Fruit fly (Drosophila melanogaster) S2 (cell line): Measurements from ENCODE around the gene Rab14.

Experiments
- CG8478 ChIP-seq: fragments of >200 bp; optimal IDR thresholded peaks from 2 replicates; lab custom pipeline; 2018
- CTCF ChIP-seq, 2 experiments: fragments of >200 bp; optimal IDR thresholded peaks; 2 replicates each; lab custom pipeline; 2018

Gene Rab14

DNA sequence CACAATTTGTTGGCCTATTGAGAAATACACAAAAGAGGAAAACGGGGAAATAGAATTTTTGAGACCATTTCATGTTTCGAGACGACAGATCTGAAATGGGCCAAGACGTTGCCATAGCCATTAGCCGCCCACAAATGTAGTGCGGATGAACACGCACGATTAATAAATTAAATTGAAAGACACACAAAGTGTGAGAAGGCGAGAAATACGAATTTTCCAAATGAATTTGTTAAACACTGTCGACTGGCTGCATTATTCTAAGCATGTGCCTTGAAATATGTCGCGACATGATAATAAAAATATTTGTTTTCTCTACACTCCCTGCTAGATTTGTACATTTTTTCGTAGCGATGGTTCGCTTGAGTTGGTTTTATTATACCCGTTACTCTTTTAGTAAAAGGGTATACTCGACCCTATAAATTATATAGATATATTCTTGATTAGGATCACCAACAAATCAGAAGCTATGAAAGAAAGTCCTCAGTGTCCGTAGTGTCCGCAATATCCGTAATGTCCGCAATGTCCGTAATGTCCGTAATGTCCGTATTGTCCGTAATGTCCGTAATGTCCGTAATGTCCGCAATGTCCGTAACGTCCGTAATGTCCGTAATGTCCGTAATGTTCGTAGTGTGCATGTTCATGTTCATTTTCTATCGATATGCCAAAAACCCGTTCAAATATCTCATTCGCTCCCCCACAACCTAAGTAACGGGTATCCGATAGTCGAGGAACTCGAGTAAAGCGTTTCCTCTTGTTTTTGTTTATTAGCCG lies 21.7 kb downstream of the Rab14 start:
- TF ChIP-seq CTCF (optimal IDR thresholded peaks at IDR 0.05; lab: Kevin White, UChicago) (no peak), CG8478 (no peak)

DNA sequence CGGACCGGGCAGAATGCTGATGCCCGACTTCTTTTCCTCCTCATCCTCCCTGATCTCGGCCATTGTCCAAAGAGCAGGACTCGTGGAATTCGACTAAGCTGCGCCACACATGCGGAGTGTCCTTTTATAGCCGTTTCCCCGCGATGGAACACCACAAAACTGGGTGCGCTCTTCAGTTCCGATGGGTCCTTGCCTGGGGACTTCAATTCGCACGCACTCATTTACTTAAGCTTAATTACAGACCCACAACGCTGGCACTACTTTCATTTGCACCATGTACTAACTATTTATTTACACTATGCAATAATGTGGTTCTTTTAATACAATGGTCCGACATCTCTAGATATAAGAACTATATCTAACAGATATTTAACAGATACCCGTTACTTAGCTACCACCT lies 26.1 kb downstream of the Rab14 start, which contains the start of gene ppk:
Gene ppk (minus strand): TSS at position 101 of the 400 bp plus-strand sequence.
- no peak for TF ChIP-seq CG8478
- TF ChIP-seq CTCF (optimal IDR thresholded peaks at IDR 0.05; lab: Kevin White, UChicago) = no peak

DNA sequence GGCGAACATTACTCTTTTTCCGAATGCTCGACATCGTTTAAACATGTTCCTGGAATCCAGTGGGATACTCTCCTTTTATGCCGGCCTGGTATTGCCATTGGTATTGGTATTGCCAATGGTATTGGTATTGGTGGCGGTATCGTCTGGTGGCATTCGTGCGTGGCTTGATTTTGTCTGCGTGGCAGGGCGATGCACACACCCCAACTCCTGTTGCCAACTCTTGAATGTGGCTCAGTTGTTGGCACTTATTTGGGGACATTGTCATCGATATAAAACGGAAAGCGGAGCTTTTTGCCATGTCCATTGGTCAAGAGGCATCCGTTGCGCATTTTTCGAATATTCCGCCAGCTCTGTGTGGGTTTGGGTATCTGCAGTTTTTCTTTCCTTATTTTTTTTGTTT lies 26.9 kb downstream of the Rab14 start:
- TF ChIP-seq CTCF (optimal IDR thresholded peaks at IDR 0.05; lab: Kevin White, UChicago) (no peak), CG8478 (no peak)

DNA sequence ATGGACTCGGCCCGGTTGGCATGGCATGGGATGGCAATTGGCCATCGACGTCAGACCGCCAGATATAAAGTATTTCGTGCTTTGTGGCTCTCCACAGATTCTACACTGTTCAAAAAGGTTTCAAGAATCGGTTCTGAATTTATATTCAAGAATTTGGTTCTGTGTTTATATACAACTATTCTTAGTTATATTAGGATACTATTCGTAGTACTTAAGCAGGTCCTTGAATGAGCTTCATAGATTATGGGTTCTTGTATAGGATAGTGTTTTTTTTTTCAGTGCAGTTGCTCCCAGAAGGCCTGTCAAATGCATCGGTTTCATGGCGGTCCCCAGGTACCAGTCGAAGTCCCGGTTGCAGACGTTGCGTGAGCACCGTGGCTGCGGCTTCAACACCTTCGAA lies 31.6 kb downstream of the Rab14 start:
- TF ChIP-seq CG8478 = no peak
- TF ChIP-seq CTCF (optimal IDR thresholded peaks at IDR 0.05; lab: Kevin White, UChicago) = no peak

DNA sequence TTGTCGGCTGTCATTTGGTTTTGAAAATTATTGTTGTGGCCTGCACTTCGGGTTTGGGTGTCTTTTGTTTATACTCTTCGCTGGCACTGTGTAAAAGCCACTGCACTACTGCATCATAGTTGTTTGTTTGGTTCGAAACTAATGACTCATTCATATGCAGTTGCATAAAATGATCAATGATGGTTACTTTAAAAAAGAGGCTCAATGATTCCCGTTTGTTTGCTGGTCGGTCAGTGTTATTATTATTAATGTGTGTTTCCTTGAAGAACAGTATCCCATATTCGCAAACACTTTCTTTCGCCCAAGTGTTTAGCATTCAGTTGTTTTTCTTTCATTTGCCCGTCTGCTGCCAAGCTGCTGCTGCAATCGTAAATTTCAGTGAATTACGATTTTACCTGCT lies 33.5 kb downstream of the Rab14 start:
- TF ChIP-seq CTCF (optimal IDR thresholded peaks at IDR 0.05; lab: Kevin White, UChicago) (no peak), CG8478 (no peak)

DNA sequence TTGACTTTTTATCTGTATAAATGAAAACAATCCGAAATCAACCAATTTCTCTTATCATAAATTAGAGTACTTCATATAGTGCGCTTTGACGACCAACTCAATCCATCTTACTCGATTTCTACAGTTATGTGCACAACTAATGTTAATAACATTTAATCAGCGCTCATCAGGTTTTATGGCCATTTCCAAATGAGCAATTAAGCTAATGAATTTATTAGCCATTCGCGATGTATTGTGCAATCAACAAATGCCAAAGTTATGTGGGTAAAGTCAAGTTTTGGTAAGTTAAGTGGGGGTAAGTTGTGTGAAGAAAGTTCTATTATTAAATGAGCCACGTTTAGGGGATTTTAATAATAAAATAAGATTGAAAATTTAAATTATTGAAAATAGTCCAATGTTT lies 38.6 kb downstream of the Rab14 start:
- TF ChIP-seq CG8478 (no peak), CTCF (optimal IDR thresholded peaks at IDR 0.05; lab: Kevin White, UChicago) (no peak)

DNA sequence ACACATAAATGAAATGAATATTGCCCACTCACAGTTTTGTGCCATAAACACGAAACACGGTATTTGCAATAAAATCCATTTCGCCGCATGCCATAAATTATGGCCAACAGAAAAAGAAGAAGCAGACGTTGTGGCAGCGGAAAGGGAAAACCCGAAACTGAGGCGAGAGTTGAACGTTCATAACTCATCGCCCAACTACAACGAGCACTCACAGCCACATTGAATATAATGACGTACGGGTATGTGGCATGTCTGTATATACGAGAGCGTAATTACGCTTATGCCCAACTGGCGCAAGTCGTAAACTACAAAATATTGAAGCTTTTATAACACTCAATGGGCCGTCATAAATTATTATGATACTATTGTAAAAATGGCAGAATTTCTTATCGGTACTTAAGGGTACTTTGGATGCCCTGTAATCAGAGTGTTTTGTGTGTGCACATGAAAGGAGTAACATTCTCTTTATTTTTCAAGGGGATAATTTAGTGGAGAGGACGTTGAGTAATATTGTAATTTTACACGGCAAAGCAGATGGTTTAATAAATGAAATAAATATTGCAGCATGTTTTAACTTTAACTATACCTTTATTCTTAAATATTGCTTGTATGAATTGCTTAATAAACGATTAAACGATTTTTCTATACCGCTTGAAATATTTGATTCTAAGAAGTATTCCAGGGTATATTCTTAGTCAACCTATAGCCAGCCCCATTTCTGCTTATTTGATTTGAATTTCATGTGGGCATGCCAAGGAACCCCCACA lies 39.5 kb downstream of the Rab14 start:
- TF ChIP-seq CG8478 (no peak), CTCF (optimal IDR thresholded peaks at IDR 0.05; lab: Kevin White, UChicago) (no peak)

DNA sequence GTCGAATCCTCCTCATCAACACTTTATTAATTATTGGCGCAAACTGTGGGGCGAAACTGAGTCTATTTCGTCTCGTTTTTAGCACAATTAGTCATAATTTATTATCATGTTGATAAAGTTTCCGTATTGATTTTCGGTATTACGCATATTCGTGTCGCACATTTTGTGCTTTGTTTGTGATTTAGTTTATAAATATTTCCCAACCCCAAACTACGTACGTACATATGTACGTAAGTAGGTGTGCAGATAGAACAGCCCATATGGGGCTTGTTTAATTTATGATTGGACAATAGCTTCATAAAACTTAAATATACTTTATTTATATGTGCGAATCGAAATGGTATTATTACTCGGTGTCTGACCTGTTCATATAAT lies 40.1 kb downstream of the Rab14 start:
- no peak for TF ChIP-seq CG8478
- TF ChIP-seq CTCF (optimal IDR thresholded peaks at IDR 0.05; lab: Kevin White, UChicago) = no peak

DNA sequence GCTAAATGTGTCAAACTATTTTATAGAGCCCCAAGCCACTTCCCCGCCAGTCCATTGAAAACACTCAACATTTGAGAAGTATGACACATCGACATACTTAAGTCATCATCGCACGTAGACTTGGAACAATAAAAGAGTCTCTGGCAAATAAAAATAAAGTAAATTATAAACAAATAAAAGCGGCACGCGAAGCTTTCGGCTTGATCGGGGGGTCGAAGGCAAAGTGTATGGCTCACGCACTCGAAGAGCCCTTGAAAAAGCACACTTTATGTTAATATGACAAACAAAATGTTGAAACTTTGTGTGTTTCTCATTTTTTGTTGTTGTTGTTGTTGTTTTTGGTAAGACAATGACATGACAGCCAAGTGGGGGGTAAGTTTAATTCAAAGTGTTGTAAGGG lies 41.3 kb downstream of the Rab14 start:
- TF ChIP-seq CG8478 (no peak), CTCF (optimal IDR thresholded peaks at IDR 0.05; lab: Kevin White, UChicago) (no peak)

DNA sequence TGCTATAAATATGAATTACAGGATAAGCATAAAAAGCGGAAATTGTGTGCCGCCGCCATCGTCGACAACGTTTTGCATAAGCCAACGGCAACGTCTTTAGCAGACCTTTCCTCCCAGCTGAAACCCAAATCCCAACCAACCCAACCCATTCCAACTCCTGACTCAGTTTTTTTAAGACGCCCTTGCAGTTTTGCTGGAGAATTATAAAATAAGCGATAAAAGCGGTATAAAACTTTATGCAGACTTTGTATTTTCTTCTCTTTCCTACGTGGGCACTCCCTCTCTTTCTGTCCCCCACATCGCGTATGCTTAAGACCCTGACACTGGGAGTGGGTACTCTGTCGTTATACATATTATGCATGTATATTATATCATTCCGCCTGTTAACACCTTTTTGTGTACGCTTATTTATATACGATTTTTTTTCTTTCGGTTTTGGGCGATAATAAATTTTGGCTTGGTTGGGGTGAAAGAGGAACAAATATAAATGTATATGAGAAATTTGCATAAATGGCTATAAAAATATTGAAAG lies 42.2 kb downstream of the Rab14 start:
- TF ChIP-seq CG8478 (no peak), CTCF (optimal IDR thresholded peaks at IDR 0.05; lab: Kevin White, UChicago) (no peak)

DNA sequence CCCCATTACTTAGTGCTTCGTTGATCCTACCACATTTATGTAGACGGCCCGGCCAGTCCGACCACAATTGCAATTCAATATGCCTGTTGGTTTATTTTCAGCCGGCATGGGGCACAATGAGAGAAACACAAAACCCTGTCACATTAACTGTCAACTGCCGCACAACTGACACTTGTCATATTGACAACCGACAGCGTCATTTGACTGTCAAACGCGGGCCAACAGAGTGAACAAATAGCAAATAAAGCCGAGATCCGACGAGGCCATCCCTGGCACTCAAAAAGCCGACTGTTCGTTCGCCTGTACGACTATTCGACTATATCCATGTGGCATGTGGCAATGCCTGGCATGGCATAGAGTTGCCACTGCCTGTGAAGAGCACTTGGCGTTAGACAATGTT lies 43.0 kb downstream of the Rab14 start:
- TF ChIP-seq CTCF (optimal IDR thresholded peaks at IDR 0.05; lab: Kevin White, UChicago) = no peak

DNA sequence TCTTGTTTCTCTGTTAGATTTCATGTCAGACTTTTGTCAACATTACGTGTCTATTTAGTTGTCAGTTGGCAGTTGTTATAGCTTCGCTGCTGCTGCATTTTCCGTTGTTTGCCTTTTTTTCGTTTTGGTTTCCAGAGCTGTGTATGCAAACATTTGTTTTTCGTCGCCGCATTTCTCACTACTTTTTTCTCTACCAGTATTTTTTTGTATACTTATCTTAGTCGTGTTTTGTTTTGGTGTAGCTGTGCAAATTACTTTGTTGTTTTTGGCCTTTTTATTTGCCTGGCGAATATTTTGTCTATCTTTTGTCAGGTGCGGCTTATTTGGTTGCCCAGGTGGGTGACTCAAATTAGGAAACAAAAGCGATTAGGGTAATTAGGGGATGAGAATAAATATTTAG lies 43.6 kb downstream of the Rab14 start:
- TF ChIP-seq CTCF (optimal IDR thresholded peaks at IDR 0.05; lab: Kevin White, UChicago) = no peak
- no peak for TF ChIP-seq CG8478

DNA sequence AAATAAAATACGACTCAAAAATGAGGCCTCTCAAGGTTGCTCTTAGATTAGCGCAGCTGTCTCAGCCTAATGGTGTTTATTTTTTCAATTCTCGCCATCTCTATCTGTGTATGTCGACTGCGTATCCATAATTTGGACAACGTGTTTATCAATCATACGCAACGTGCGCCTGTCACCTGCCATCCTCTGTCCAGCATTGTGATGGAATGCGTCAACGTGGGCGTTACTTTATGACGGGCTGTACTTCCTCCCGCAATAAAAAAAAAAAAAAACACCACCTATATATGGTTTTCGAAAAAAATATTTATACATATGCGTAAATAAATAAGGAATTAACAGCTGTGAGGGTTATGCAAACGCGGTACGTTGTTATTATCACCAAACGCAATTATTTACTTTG lies 44.4 kb downstream of the Rab14 start:
- TF ChIP-seq CTCF (optimal IDR thresholded peaks at IDR 0.05; lab: Kevin White, UChicago) (no peak), CG8478 (no peak)

DNA sequence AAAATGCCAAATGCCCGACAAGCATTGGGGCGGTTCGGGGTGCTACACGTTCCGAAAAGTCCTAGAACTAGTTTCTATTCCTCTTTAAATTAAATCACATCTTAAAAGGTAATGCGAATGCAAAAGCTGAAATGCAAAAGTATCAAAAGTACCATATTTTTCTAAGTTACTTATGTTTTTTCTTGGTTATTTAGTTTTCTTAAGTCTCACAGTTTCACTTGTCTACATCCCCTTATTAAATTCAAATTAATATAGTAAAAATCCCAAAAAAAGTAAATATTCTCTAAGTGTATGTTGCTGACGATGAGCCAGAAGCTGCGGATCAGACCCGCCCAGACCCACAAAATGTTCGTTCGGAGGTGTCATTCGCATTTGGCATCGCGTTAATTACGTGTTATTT lies 45.7 kb downstream of the Rab14 start:
- TF ChIP-seq CTCF (optimal IDR thresholded peaks at IDR 0.05; lab: Kevin White, UChicago) (no peak), CG8478 (no peak)

DNA sequence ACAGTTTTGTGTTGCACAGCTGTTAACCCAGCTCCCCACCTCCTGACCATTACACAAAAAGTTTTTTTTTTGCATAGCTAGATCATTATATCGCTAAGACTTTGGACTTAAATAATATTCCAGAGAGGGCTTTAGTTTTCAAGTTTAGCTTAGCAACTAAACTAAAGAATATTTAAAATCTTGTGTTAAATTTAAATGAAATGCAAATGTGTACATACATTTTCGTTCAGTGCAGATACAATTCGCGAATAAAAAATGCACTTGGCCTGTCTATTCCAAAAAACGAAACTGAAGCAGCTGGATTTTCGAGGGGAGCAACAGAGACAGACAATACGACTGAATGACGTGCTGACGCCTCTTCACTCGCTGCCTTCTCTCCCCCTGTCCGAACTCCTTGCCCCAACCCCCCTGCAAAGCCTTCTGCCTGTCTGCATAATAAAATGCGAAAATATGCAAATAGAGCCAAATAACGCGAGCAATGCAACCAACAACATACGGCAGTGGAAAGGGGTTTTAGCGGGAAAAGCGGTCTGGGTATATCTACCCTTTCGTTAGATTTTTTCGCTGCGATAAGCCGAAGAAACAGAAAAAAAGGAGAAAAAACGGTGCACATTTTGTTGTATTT lies 46.8 kb downstream of the Rab14 start:
- no peak for TF ChIP-seq CTCF (optimal IDR thresholded peaks at IDR 0.05; lab: Kevin White, UChicago)
- no peak for TF ChIP-seq CG8478

DNA sequence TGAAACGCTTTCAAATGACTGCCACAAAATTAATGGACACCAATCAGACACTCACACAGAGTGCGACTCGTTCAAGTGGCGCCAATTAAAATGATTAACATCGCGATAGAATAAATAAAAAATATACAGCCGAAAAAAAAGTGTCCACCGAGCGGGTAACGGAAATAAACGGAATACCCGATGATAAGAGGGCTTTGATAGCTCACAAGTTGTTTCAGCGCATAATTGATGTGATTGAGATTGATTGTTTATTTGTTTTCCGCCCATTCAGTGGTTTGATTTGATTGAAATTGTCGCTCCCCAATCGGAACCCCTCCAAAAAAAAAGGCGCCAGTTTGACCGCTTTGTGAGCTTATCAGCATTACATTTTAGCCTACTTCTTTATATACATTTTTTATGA lies 48.6 kb downstream of the Rab14 start:
- TF ChIP-seq CTCF (optimal IDR thresholded peaks at IDR 0.05; lab: Kevin White, UChicago) (no peak), CG8478 (no peak)
